Worm (Caenorhabditis elegans) whole organism, L3 larva: ENCODE measurements around the gene H20J04.4.

Source experiments
- R02D3.7 ChIP-seq: fragments of 150-350 bp; optimal IDR thresholded peaks from 2 replicates; lab custom pipeline; 2014; ENCODE audit warnings: missing biosample characterization, missing genetic modification characterization
- ama-1 ChIP-seq: fragments of 150-350 bp; optimal IDR thresholded peaks from 2 replicates; lab custom pipeline; 2018
- ceh-16 ChIP-seq: sonication (generic microtip); optimal IDR thresholded peaks from 2 replicates; lab custom pipeline; 2017; ENCODE audit warnings: missing biosample characterization, missing genetic modification characterization
- ceh-28 ChIP-seq: fragments of 150-350 bp; optimal IDR thresholded peaks from 2 replicates; lab custom pipeline; 2014; ENCODE audit warnings: missing biosample characterization, missing genetic modification reagents, missing genetic modification characterization
- ceh-82 ChIP-seq: fragments of 150-350 bp; optimal IDR thresholded peaks from 2 replicates; lab custom pipeline; 2014; ENCODE audit warnings: missing biosample characterization, missing genetic modification characterization
- daf-12 ChIP-seq: fragments of 150-350 bp; optimal IDR thresholded peaks from 2 replicates; lab custom pipeline; 2014; ENCODE audit warnings: missing biosample characterization, missing genetic modification reagents, missing genetic modification characterization
- egl-27 ChIP-seq: sonication (generic microtip); optimal IDR thresholded peaks from 4 replicates; lab custom pipeline; 2017; ENCODE audit warnings: missing biosample characterization, missing genetic modification reagents, missing genetic modification characterization
- egl-5 ChIP-seq: fragments of 150-350 bp; optimal IDR thresholded peaks from 2 replicates; lab custom pipeline; 2017; ENCODE audit warnings: missing biosample characterization, missing genetic modification reagents, missing genetic modification characterization, inconsistent platforms
- elt-1 ChIP-seq: fragments of 150-350 bp; optimal IDR thresholded peaks from 2 replicates; lab custom pipeline; 2014; ENCODE audit warnings: missing biosample characterization, missing genetic modification characterization
- elt-2 ChIP-seq: sonication (generic microtip); optimal IDR thresholded peaks from 2 replicates; lab custom pipeline; 2016; ENCODE audit warnings: missing genetic modification reagents, mild to moderate bottlenecking, missing genetic modification characterization, missing compliant biosample characterization
- elt-3 ChIP-seq, 3 experiments: fragments of 150-350 bp in 1 of 3; sonication (generic microtip) in 2 of 3; optimal IDR thresholded peaks; 2 replicates in 2 of 3; 4 replicates in 1 of 3; lab custom pipeline; 2014 to 2017; ENCODE audit warnings: missing biosample characterization in 3 of 3, missing genetic modification characterization in 3 of 3
- eor-1 ChIP-seq, 2 experiments: fragments of 150-350 bp; optimal IDR thresholded peaks; 2 replicates each; lab custom pipeline; 2014 to 2018; ENCODE audit warnings: missing biosample characterization in 2 of 2, missing genetic modification characterization in 2 of 2
- fkh-10 ChIP-seq: sonication (generic microtip); optimal IDR thresholded peaks from 2 replicates; lab custom pipeline; 2017; ENCODE audit warnings: missing biosample characterization, missing genetic modification reagents, missing genetic modification characterization
- fkh-2 ChIP-seq: fragments of 150-350 bp; optimal IDR thresholded peaks from 2 replicates; lab custom pipeline; 2014; ENCODE audit warnings: missing biosample characterization, missing genetic modification reagents, missing genetic modification characterization
- jun-1 ChIP-seq: fragments of 150-350 bp; optimal IDR thresholded peaks from 2 replicates; lab custom pipeline; 2014; ENCODE audit warnings: missing biosample characterization, missing genetic modification reagents, missing genetic modification characterization
- lin-39 ChIP-seq: fragments of 150-350 bp; optimal IDR thresholded peaks from 2 replicates; lab custom pipeline; 2018; ENCODE audit warnings: missing biosample characterization, missing genetic modification reagents, missing genetic modification characterization
- lsy-12 ChIP-seq: sonication (generic microtip); optimal IDR thresholded peaks from 2 replicates; lab custom pipeline; 2016; ENCODE audit warnings: mild to moderate bottlenecking, missing genetic modification characterization, missing compliant biosample characterization
- mdl-1 ChIP-seq: fragments of 150-350 bp; optimal IDR thresholded peaks from 2 replicates; lab custom pipeline; 2014; ENCODE audit warnings: missing biosample characterization, missing genetic modification characterization
- mml-1 ChIP-seq: fragments of 150-350 bp; sonication (generic microtip); optimal IDR thresholded peaks from 3 replicates; lab custom pipeline; 2014; ENCODE audit warnings: missing biosample characterization, missing genetic modification characterization
- nfya-1 ChIP-seq: sonication (generic microtip); optimal IDR thresholded peaks from 2 replicates; lab custom pipeline; 2017; ENCODE audit warnings: missing genetic modification characterization, mild to moderate bottlenecking, missing compliant biosample characterization, antibody characterized with exemption, moderate library complexity; ENCODE audit not compliant: insufficient read depth
- nhr-11 ChIP-seq: fragments of 150-350 bp; optimal IDR thresholded peaks from 2 replicates; lab custom pipeline; 2014; ENCODE audit warnings: missing biosample characterization, missing genetic modification characterization
- nhr-12 ChIP-seq: fragments of 150-350 bp; optimal IDR thresholded peaks from 2 replicates; lab custom pipeline; 2014; ENCODE audit warnings: missing biosample characterization, missing genetic modification characterization
- nhr-23 ChIP-seq: fragments of 150-350 bp; optimal IDR thresholded peaks from 2 replicates; lab custom pipeline; 2014; ENCODE audit warnings: missing biosample characterization, missing genetic modification reagents, missing genetic modification characterization
- nhr-25 ChIP-seq: sonication (generic microtip); optimal IDR thresholded peaks from 2 replicates; lab custom pipeline; 2017; ENCODE audit warnings: missing biosample characterization, missing genetic modification characterization
- nhr-28 ChIP-seq: fragments of 150-350 bp; optimal IDR thresholded peaks from 2 replicates; lab custom pipeline; 2014; ENCODE audit warnings: missing biosample characterization, missing genetic modification characterization
- nhr-43 ChIP-seq: sonication (generic microtip); optimal IDR thresholded peaks from 2 replicates; lab custom pipeline; 2016; ENCODE audit warnings: mild to moderate bottlenecking, missing genetic modification characterization, missing compliant biosample characterization; ENCODE audit not compliant: poor library complexity, severe bottlenecking
- nhr-67 ChIP-seq: fragments of 150-350 bp; optimal IDR thresholded peaks from 2 replicates; lab custom pipeline; 2014; ENCODE audit warnings: missing biosample characterization, missing genetic modification characterization
- nhr-76 ChIP-seq: fragments of 150-350 bp; sonication (generic microtip); optimal IDR thresholded peaks from 5 replicates; lab custom pipeline; 2014; ENCODE audit warnings: missing biosample characterization, missing genetic modification characterization
- pha-4 ChIP-seq: fragments of 150-350 bp; optimal IDR thresholded peaks from 2 replicates; lab custom pipeline; 2014; ENCODE audit warnings: missing biosample characterization, missing genetic modification reagents, missing genetic modification characterization
- pqm-1 ChIP-seq: fragments of 150-350 bp; optimal IDR thresholded peaks from 2 replicates; lab custom pipeline; 2017; ENCODE audit warnings: missing biosample characterization, missing genetic modification characterization, inconsistent platforms
- sea-2 ChIP-seq: fragments of 150-350 bp; sonication (generic microtip); optimal IDR thresholded peaks from 4 replicates; lab custom pipeline; 2014; ENCODE audit warnings: missing biosample characterization, missing genetic modification reagents, missing genetic modification characterization
- skn-1 ChIP-seq: fragments of 150-350 bp; optimal IDR thresholded peaks from 2 replicates; lab custom pipeline; 2014; ENCODE audit warnings: missing biosample characterization, missing genetic modification characterization
- snpc-4 ChIP-seq: fragments of 150-350 bp; optimal IDR thresholded peaks from 2 replicates; lab custom pipeline; 2014; ENCODE audit warnings: missing biosample characterization, missing genetic modification characterization
- tbx-2 ChIP-seq: sonication (generic microtip); optimal IDR thresholded peaks from 2 replicates; lab custom pipeline; 2016; ENCODE audit warnings: mild to moderate bottlenecking, missing genetic modification characterization, missing compliant biosample characterization
- unc-39 ChIP-seq: sonication (generic microtip); optimal IDR thresholded peaks from 4 replicates; lab custom pipeline; 2017; ENCODE audit warnings: missing biosample characterization, missing genetic modification characterization
- unc-62 ChIP-seq: fragments of 150-350 bp; sonication (generic microtip); optimal IDR thresholded peaks from 4 replicates; lab custom pipeline; 2014; ENCODE audit warnings: missing biosample characterization, missing genetic modification reagents, missing genetic modification characterization
- zag-1 ChIP-seq: fragments of 150-350 bp; optimal IDR thresholded peaks from 2 replicates; lab custom pipeline; 2014; ENCODE audit warnings: missing biosample characterization, missing genetic modification characterization
- ztf-11 ChIP-seq: fragments of 150-350 bp; optimal IDR thresholded peaks from 2 replicates; lab custom pipeline; 2014; ENCODE audit warnings: missing biosample characterization, missing genetic modification characterization
- ztf-4 ChIP-seq: fragments of 150-350 bp; optimal IDR thresholded peaks from 2 replicates; lab custom pipeline; 2014; ENCODE audit warnings: missing biosample characterization, missing genetic modification characterization

H20J04.4 gene

ce11 chrII:4370842-4371241, 42.0 kb downstream of the H20J04.4 start:
- TF ChIP-seq eor-1 (tag; optimal IDR thresholded peaks at IDR 0.05; lab: Kevin White, UChicago) (no peak), lin-39 (tag; lab: Kevin White, UChicago) (no peak), pha-4 (peak; percentile 78), elt-2 (tag; lab: Kevin White, UChicago) (peak; percentile 0)

- TF ChIP-seq skn-1 (tag; lab: Kevin White, UChicago): peak; percentile 21
- peak; percentile 21 for TF ChIP-seq nhr-43 (tag; lab: Kevin White, UChicago)
- TF ChIP-seq jun-1 (tag; lab: Kevin White, UChicago): no peak
- peak; percentile 24 for TF ChIP-seq pha-4
- TF ChIP-seq zag-1 (tag; lab: Kevin White, UChicago): no peak
- TF ChIP-seq elt-2 (tag; lab: Kevin White, UChicago): peak; percentile 80
- peak; percentile 32 for TF ChIP-seq pqm-1 (tag; lab: Kevin White, UChicago)
- TF ChIP-seq ama-1 (lab: Kevin White, UChicago): peak; percentile 82
Measured at ce11 chrII:4372406-4372805, 43.6 kb downstream of the H20J04.4 start, which contains the start of gene paic-1. Gene paic-1 (minus strand): TSS chrII:4372525.

- TF ChIP-seq nhr-25 (tag; lab: Kevin White, UChicago) (no peak), skn-1 (tag; lab: Kevin White, UChicago) (no peak), tbx-2 (tag; lab: Kevin White, UChicago) (no peak), jun-1 (tag; lab: Kevin White, UChicago) (no peak)
Measured at ce11 chrII:4372867-4373397, 44.1 kb downstream of the H20J04.4 start.

- no peak for TF ChIP-seq ztf-11 (tag; lab: Kevin White, UChicago)
- TF ChIP-seq snpc-4 (tag; lab: Kevin White, UChicago): no peak
- TF ChIP-seq skn-1 (tag; lab: Kevin White, UChicago): no peak
- TF ChIP-seq ama-1 (lab: Kevin White, UChicago): no peak
- no peak for TF ChIP-seq nhr-67
- no peak for TF ChIP-seq nhr-76 (tag; lab: Kevin White, UChicago)
- no peak for TF ChIP-seq ceh-16
- TF ChIP-seq, all 47 proteins: peak for 0
Measured at ce11 chrII:4374885-4375284, 46.1 kb downstream of the H20J04.4 start.

ce11 chrII:4376295-4377172, 47.7 kb downstream of the H20J04.4 start, which contains the start of gene ntl-2:
Gene ntl-2 (minus strand): TSS chrII:4376465.
- peak; percentile 60 for TF ChIP-seq skn-1 (tag; lab: Kevin White, UChicago)
- peak; percentile 69 for TF ChIP-seq elt-1 (tag; lab: Kevin White, UChicago)
- peak; percentile 58 for TF ChIP-seq ztf-4 (tag; lab: Kevin White, UChicago)
- TF ChIP-seq unc-62 (GFP tag; lab: Kevin White, UChicago): peak; percentile 66
- TF ChIP-seq zag-1 (tag; lab: Kevin White, UChicago): peak; percentile 64
- peak; percentile 78 for TF ChIP-seq tbx-2 (tag; lab: Kevin White, UChicago)
- TF ChIP-seq fkh-10 (GFP tag; lab: Kevin White, UChicago): peak; percentile 67
- TF ChIP-seq nhr-23 (tag; lab: Kevin White, UChicago): peak; percentile 94
- peak; percentile 88 for TF ChIP-seq snpc-4 (tag; lab: Kevin White, UChicago)
- TF ChIP-seq egl-5 (tag; lab: Kevin White, UChicago): peak; percentile 79
- no peak for TF ChIP-seq ceh-16
- TF ChIP-seq ceh-28 (tag; lab: Kevin White, UChicago): peak; percentile 94
- TF ChIP-seq jun-1 (tag; lab: Kevin White, UChicago): peak; percentile 94
- TF ChIP-seq R02D3.7 (tag; lab: Kevin White, UChicago): peak; percentile 83
- TF ChIP-seq egl-27: peak; percentile 80
- TF ChIP-seq nhr-67: no peak
- no peak for TF ChIP-seq mml-1 (tag; lab: Kevin White, UChicago)
- TF ChIP-seq lsy-12 (tag; lab: Kevin White, UChicago): peak; percentile 96
- TF ChIP-seq ama-1 (lab: Kevin White, UChicago): peak; percentile 79
- TF ChIP-seq nhr-11 (tag; lab: Kevin White, UChicago): peak; percentile 61
- no peak for TF ChIP-seq nhr-28
- peak; percentile 98 for TF ChIP-seq elt-2 (tag; lab: Kevin White, UChicago)
- TF ChIP-seq nhr-25 (tag; lab: Kevin White, UChicago): peak; percentile 97
- peak; percentile 87 for TF ChIP-seq mdl-1
- TF ChIP-seq nfya-1: peak; percentile 99
- peak in 1 of 3 experiments; percentile 23 for TF ChIP-seq elt-3 (tag; optimal IDR thresholded peaks at IDR 0.05; lab: Kevin White, UChicago)
- no peak for TF ChIP-seq unc-39
- TF ChIP-seq daf-12 (tag; lab: Kevin White, UChicago): peak; percentile 29
- TF ChIP-seq nhr-12 (tag; lab: Kevin White, UChicago): no peak
- TF ChIP-seq nhr-76 (tag; lab: Kevin White, UChicago): peak; percentile 44
- TF ChIP-seq pha-4: peak; percentile 97
- no peak for TF ChIP-seq sea-2 (GFP tag; lab: Kevin White, UChicago)
- TF ChIP-seq ceh-82 (tag; lab: Kevin White, UChicago): peak; percentile 91
- peak; percentile 87 for TF ChIP-seq nhr-43 (tag; lab: Kevin White, UChicago)
- no peak for TF ChIP-seq eor-1 (tag; optimal IDR thresholded peaks at IDR 0.05; lab: Kevin White, UChicago)
- TF ChIP-seq fkh-2 (tag; lab: Kevin White, UChicago): no peak
